Worm (Caenorhabditis elegans): ENCODE measurements around the gene cut-5.

DNA sequence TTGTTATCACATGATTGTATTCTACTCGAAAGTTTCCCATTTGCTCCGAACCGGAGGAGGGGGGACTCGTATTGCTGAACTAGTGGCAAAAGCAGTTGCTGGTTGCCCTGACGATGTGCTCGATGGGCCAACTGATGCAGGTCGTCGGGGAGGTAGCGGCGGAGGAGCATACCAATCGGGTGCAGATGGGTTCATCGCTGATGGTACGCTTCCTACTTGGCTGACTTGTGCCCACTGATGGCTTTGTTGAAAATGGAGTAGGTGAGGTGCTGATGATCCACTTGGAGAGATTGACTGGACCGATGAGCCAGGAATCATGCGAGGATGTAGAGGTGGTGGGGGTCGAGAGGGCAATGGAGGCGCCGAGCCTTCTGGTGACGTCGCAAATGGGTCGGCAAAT, 35.6 kb upstream of the cut-5 start:
- TF ChIP-seq mab-9 (GFP tag; IDR thresholded peaks at IDR 0.05): no peak
- TF ChIP-seq alr-1 (tag; optimal IDR thresholded peaks at IDR 0.05; ENCODE audit: borderline replicate concordance): no peak
- TF ChIP-seq ets-5 (GFP tag; IDR thresholded peaks at IDR 0.05): no peak
- TF ChIP-seq ama-1 (optimal IDR thresholded peaks at IDR 0.05): no peak
- no peak for TF ChIP-seq nhr-12 (tag; optimal IDR thresholded peaks at IDR 0.05)
- TF ChIP-seq elt-2 (tag; optimal IDR thresholded peaks at IDR 0.05): no peak
- no peak for TF ChIP-seq fkh-10 (GFP tag; optimal IDR thresholded peaks at IDR 0.05)
- no peak for TF ChIP-seq rnt-1 (tag; optimal IDR thresholded peaks at IDR 0.05)
